Worm (Caenorhabditis elegans) whole organism, L4 larva: ENCODE data around the gene F09B9.4.
A peak's percentile ranks its signal among the peaks of the same experiment; 100 is the strongest.

Experiments used
- D1046.2 ChIP-seq: fragments of 200-800 bp; sonication (Bioruptor generic); IDR thresholded peaks from 2 replicates; pipeline ENCODE4 v1.3.6; 2022; ENCODE audit warnings: missing genetic modification characterization, missing compliant biosample characterization
- F10B5.3 ChIP-seq: sonication (generic microtip); optimal IDR thresholded peaks from 2 replicates; lab custom pipeline; 2016; ENCODE audit warnings: mild to moderate bottlenecking, missing genetic modification characterization, missing compliant biosample characterization
- F44E2.7 ChIP-seq: fragments of 200-800 bp; sonication (Bioruptor generic); IDR thresholded peaks from 2 replicates; pipeline ENCODE4 v2.1.2; 2022; ENCODE audit warnings: missing genetic modification characterization, missing compliant biosample characterization
- F49E8.2 ChIP-seq: sonication (generic microtip); optimal IDR thresholded peaks from 2 replicates; lab custom pipeline; 2016; ENCODE audit warnings: missing compliant biosample characterization, mild to moderate bottlenecking, missing genetic modification characterization, borderline replicate concordance
- T26A8.4 ChIP-seq: fragments of 200-800 bp; sonication (Bioruptor generic); IDR thresholded peaks from 2 replicates; pipeline ENCODE4 v1.3.6; 2022; ENCODE audit warnings: missing genetic modification characterization, missing compliant biosample characterization
- Y5F2A.4 ChIP-seq: fragments of 200-800 bp; sonication (Bioruptor generic); optimal IDR thresholded peaks from 2 replicates; lab custom pipeline; 2018; ENCODE audit warnings: mild to moderate bottlenecking, missing genetic modification characterization, missing compliant biosample characterization
- ZK546.5 ChIP-seq, 2 experiments: sonication (generic microtip); optimal IDR thresholded peaks; 2 replicates each; lab custom pipeline; 2017; ENCODE audit warnings: missing biosample characterization in 2 of 2, missing genetic modification characterization in 2 of 2
- aha-1 ChIP-seq: fragments of 150-350 bp; peaks from one replicate; lab custom pipeline; 2014; ENCODE audit warnings: missing biosample characterization, missing genetic modification characterization
- arid-1 ChIP-seq: fragments of 200-800 bp; sonication (Bioruptor generic); conservative IDR thresholded peaks from 2 replicates; pipeline ENCODE4 v1.3.6; 2022; ENCODE audit warnings: missing genetic modification reagents, missing genetic modification characterization, missing compliant biosample characterization
- ceh-20 ChIP-seq: fragments of 200-800 bp; sonication (Bioruptor generic); IDR thresholded peaks from 2 replicates; pipeline ENCODE4 v1.3.6; 2022; ENCODE audit warnings: missing genetic modification reagents, missing genetic modification characterization, missing compliant biosample characterization
- ceh-28 ChIP-seq: fragments of 150-350 bp; optimal IDR thresholded peaks from 2 replicates; lab custom pipeline; 2014; ENCODE audit warnings: missing biosample characterization, missing genetic modification reagents, missing genetic modification characterization
- ceh-32 ChIP-seq: sonication (generic microtip); optimal IDR thresholded peaks from 2 replicates; lab custom pipeline; 2016; ENCODE audit warnings: mild to moderate bottlenecking, missing genetic modification characterization, missing compliant biosample characterization; ENCODE audit not compliant: poor library complexity
- ces-1 ChIP-seq: fragments of 150-350 bp; sonication (generic microtip); optimal IDR thresholded peaks from 4 replicates; lab custom pipeline; 2014; ENCODE audit warnings: missing biosample characterization, missing genetic modification reagents, missing genetic modification characterization
- ctbp-1 ChIP-seq: fragments of 200-800 bp; sonication (Bioruptor generic); IDR thresholded peaks from 2 replicates; pipeline ENCODE4 v1.3.6; 2022; ENCODE audit warnings: missing genetic modification reagents, missing genetic modification characterization, missing compliant biosample characterization
- daf-19 ChIP-seq: fragments of 200-800 bp; sonication (Bioruptor generic); conservative IDR thresholded peaks from 2 replicates; pipeline ENCODE4 v1.3.6; 2022; ENCODE audit warnings: missing genetic modification characterization, missing compliant biosample characterization
- dmd-8 ChIP-seq: fragments of 200-800 bp; sonication (Bioruptor generic); IDR thresholded peaks from 2 replicates; pipeline ENCODE4 v1.3.6; 2022; ENCODE audit warnings: missing genetic modification characterization, missing compliant biosample characterization
- egl-27 ChIP-seq: sonication (generic microtip); optimal IDR thresholded peaks from 3 replicates; lab custom pipeline; 2017; ENCODE audit warnings: missing biosample characterization, missing genetic modification reagents, missing genetic modification characterization
- egl-43 ChIP-seq: fragments of 200-800 bp; sonication (Bioruptor generic); IDR thresholded peaks from 2 replicates; pipeline ENCODE4 v1.3.6; 2022; ENCODE audit warnings: missing genetic modification reagents, missing genetic modification characterization, missing compliant biosample characterization
- fkh-10 ChIP-seq: fragments of 150-350 bp; optimal IDR thresholded peaks from 2 replicates; lab custom pipeline; 2014; ENCODE audit warnings: missing biosample characterization, missing genetic modification reagents, missing genetic modification characterization
- hif-1 ChIP-seq, 2 experiments: sonication (generic microtip); optimal IDR thresholded peaks; 2 replicates each; lab custom pipeline; 2016 to 2017; ENCODE audit warnings: missing compliant biosample characterization in 2 of 2, missing genetic modification characterization in 2 of 2, missing genetic modification reagents in 2 of 2, missing genotype in 2 of 2, mild to moderate bottlenecking in 1 of 2
- hmg-1.1 ChIP-seq: fragments of 200-800 bp; sonication (Bioruptor generic); IDR thresholded peaks from 2 replicates; pipeline ENCODE4 v1.3.6; 2022; ENCODE audit warnings: missing genetic modification reagents, missing genetic modification characterization, missing compliant biosample characterization
- jun-1 ChIP-seq: fragments of 150-350 bp; optimal IDR thresholded peaks from 2 replicates; lab custom pipeline; 2014; ENCODE audit warnings: missing biosample characterization, missing genetic modification reagents, missing genetic modification characterization
- lin-1 ChIP-seq: fragments of 200-800 bp; sonication (Bioruptor generic); IDR thresholded peaks from 2 replicates; pipeline ENCODE4 v1.3.6; 2022; ENCODE audit warnings: missing genetic modification reagents, missing genetic modification characterization, missing compliant biosample characterization
- lin-13 ChIP-seq: fragments of 150-350 bp; optimal IDR thresholded peaks from 2 replicates; lab custom pipeline; 2014; ENCODE audit warnings: missing biosample characterization, missing genetic modification reagents, missing genetic modification characterization
- lsy-2 ChIP-seq, 2 experiments: fragments of 150-350 bp in 1 of 2; sonication (generic microtip) in 1 of 2; optimal IDR thresholded peaks; 2 replicates each; lab custom pipeline; 2014 to 2017; ENCODE audit warnings: missing biosample characterization in 2 of 2, missing genetic modification characterization in 2 of 2
- madf-9 ChIP-seq: fragments of 200-800 bp; sonication (Bioruptor generic); conservative IDR thresholded peaks from 2 replicates; pipeline ENCODE4 v1.3.6; 2022; ENCODE audit warnings: missing genetic modification reagents, missing genetic modification characterization, missing compliant biosample characterization
- mdl-1 ChIP-seq, 2 experiments: fragments of 150-350 bp in 1 of 2; sonication (generic microtip) in 1 of 2; optimal IDR thresholded peaks; 2 replicates each; lab custom pipeline; 2014 to 2017; ENCODE audit warnings: missing biosample characterization in 2 of 2, missing genetic modification characterization in 2 of 2
- mep-1 ChIP-seq: fragments of 150-350 bp; sonication (generic microtip); optimal IDR thresholded peaks from 3 replicates; lab custom pipeline; 2014; ENCODE audit warnings: missing biosample characterization, missing genetic modification characterization
- mes-2 ChIP-seq: sonication (generic microtip); optimal IDR thresholded peaks from 2 replicates; lab custom pipeline; 2016; ENCODE audit warnings: missing genotype, mild to moderate bottlenecking, missing genetic modification characterization, missing compliant biosample characterization; ENCODE audit not compliant: poor library complexity, severe bottlenecking
- nhr-41 ChIP-seq: fragments of 200-800 bp; sonication (Bioruptor generic); IDR thresholded peaks from 2 replicates; pipeline ENCODE4 v1.3.6; 2022; ENCODE audit warnings: missing genetic modification reagents, missing genetic modification characterization, missing compliant biosample characterization
- nhr-42 ChIP-seq: fragments of 200-800 bp; sonication (Bioruptor generic); IDR thresholded peaks from 2 replicates; pipeline ENCODE4 v1.3.6; 2022; ENCODE audit warnings: missing genetic modification characterization, missing compliant biosample characterization
- pha-4 ChIP-seq, 2 experiments: fragments of 150-350 bp in 1 of 2; fragments of 200-800 bp in 1 of 2; sonication (Bioruptor generic) in 1 of 2; IDR thresholded peaks in 1 of 2; optimal IDR thresholded peaks in 1 of 2; 2 replicates each; pipeline versions ENCODE4 v1.3.6 to Lab custom; 2014 to 2022; ENCODE audit warnings: missing genetic modification characterization in 2 of 2, missing genetic modification reagents in 2 of 2, missing biosample characterization in 1 of 2, missing compliant biosample characterization in 1 of 2
- php-3 ChIP-seq: fragments of 200-800 bp; sonication (Bioruptor generic); IDR thresholded peaks from 2 replicates; pipeline ENCODE4 v1.3.6; 2022; ENCODE audit warnings: missing genetic modification reagents, missing genetic modification characterization, missing compliant biosample characterization
- saeg-2 ChIP-seq: fragments of 200-800 bp; sonication (Bioruptor generic); IDR thresholded peaks from 2 replicates; pipeline ENCODE4 v1.3.6; 2022; ENCODE audit warnings: missing genetic modification reagents, missing genetic modification characterization, missing compliant biosample characterization
- spr-1 ChIP-seq: sonication (generic microtip); optimal IDR thresholded peaks from 2 replicates; lab custom pipeline; 2016; ENCODE audit warnings: mild to moderate bottlenecking, missing genetic modification characterization, missing compliant biosample characterization
- spr-3 ChIP-seq: fragments of 200-800 bp; sonication (Bioruptor generic); optimal IDR thresholded peaks from 2 replicates; lab custom pipeline; 2018; ENCODE audit warnings: mild to moderate bottlenecking, missing genetic modification characterization, missing compliant biosample characterization
- unc-62 ChIP-seq, 3 experiments: fragments of 150-350 bp in 1 of 3; sonication (generic microtip); optimal IDR thresholded peaks in 2 of 3; peaks in 1 of 3; 1 replicate in 1 of 3; 2 replicates in 2 of 3; lab custom pipeline; 2014 to 2017; ENCODE audit warnings: missing biosample characterization in 3 of 3, missing genetic modification characterization in 3 of 3, missing genetic modification reagents in 3 of 3, missing genotype in 1 of 3
- vab-7 ChIP-seq: fragments of 200-800 bp; sonication (Bioruptor generic); IDR thresholded peaks from 2 replicates; pipeline ENCODE4 v1.3.6; 2022; ENCODE audit warnings: missing genetic modification reagents, missing genetic modification characterization, missing compliant biosample characterization

F09B9.4 gene

ce11 chrX:10148235-10148872 is 12.1 kb upstream of the F09B9.4 start (continued):
- TF ChIP-seq aha-1 (tag; lab: Kevin White, UChicago) (peak; percentile 96), lsy-2 (tag; optimal IDR thresholded peaks at IDR 0.05; lab: Kevin White, UChicago) (peak in 1 of 2 experiments; percentile 39), spr-1 (tag; lab: Kevin White, UChicago) (peak; percentile 13), vab-7 (peak; percentile 62; the same call in 1 of the 2 replicates), ctbp-1 (GFP tag; lab: Robert Waterston, UW) (peak; percentile 47; the same call in 1 of the 2 replicates), mep-1 (peak; percentile 50), egl-43 (GFP tag; lab: Robert Waterston, UW) (peak; percentile 68; the same call in 1 of the 2 replicates), egl-27 (tag; lab: Kevin White, UChicago) (no peak), dmd-8 (peak; percentile 59; the same call in 1 of the 2 replicates)

DNA sequence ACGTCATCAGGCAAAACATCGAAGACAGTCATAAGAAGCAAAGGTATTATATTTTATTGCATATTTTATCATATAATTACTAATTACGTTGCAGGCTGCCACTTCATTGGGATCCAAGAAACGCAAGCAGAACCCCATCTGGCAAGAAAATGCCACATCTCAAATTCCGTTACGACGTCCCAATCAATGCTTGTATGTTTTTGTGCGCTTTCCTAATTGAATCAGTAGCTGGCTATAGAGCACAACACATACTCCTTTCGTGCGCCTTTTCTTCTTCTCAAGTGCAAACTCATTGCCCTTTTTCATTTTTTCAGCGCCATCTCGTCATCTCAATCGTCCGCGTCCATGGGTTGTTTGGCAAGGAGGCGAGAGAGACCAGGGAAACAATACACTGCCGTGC is 9.5 kb upstream of the F09B9.4 start:
- TF ChIP-seq lsy-2 (tag; optimal IDR thresholded peaks at IDR 0.05; lab: Kevin White, UChicago), result no peak
- TF ChIP-seq ces-1 (GFP tag; lab: Kevin White, UChicago), result peak; percentile 84

DNA sequence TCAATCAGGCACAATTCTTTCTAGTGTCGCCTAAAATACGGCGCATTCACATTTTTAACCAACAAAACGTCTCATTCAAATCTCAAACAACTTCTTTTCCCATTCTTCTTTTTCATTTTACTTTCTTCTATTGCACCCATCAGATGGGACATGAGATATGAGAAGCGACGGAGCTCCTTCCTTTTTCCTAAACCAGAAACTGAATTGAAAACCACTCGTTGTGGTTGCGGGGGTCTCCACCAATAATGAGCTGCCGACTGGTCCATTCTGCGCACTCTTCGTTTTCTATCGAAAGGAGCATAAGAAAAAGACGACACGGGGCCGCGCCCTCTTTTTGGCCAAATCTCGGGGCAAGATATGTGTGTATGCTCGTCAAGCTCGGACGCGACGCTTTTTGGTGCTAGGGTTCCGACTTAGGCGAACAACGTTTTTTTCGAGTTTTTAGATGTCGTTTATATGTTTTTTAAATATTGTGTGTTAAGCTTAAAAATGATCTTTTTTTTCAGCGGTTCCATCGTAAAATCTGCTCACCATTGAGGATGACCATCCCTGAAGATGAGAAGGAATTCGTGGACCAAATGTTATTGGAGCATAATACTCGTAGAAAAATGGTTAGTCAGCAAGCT is 6.0 kb upstream of the F09B9.4 start, which contains the start of gene F09B9.5:
TSS of gene F09B9.5 (plus strand) at position 501 of the 626 bp plus-strand sequence.
- TF ChIP-seq D1046.2 (GFP tag; lab: Robert Waterston, UW) (no peak), lin-1 (GFP tag; lab: Robert Waterston, UW) (no peak), hif-1 (tag; optimal IDR thresholded peaks at IDR 0.05; lab: Kevin White, UChicago) (no peak), spr-1 (tag; lab: Kevin White, UChicago) (no peak), unc-62 (GFP tag; optimal IDR thresholded peaks at IDR 0.05 in 1 of 2; lab: Kevin White, UChicago) (peak in 1 of 2 experiments; percentile 96), unc-62 (tag; optimal IDR thresholded peaks at IDR 0.05; lab: Kevin White, UChicago) (no peak), mdl-1 (tag; optimal IDR thresholded peaks at IDR 0.05; lab: Kevin White, UChicago) (no peak), madf-9 (GFP tag; lab: Robert Waterston, UW) (no peak), daf-19 (GFP tag; lab: Robert Waterston, UW) (no peak), jun-1 (tag; lab: Kevin White, UChicago) (no peak), php-3 (GFP tag; lab: Robert Waterston, UW) (no peak), ceh-28 (tag; lab: Kevin White, UChicago) (no peak), nhr-42 (no peak), ces-1 (GFP tag; lab: Kevin White, UChicago) (no peak), aha-1 (tag; lab: Kevin White, UChicago) (peak; percentile 98), fkh-10 (GFP tag; lab: Kevin White, UChicago) (peak; percentile 5), ceh-32 (no peak), spr-3 (no peak), hmg-1.1 (GFP tag; lab: Robert Waterston, UW) (peak; percentile 22; the same call in 1 of the 2 replicates), nhr-41 (no peak), saeg-2 (no peak)

- TF ChIP-seq lsy-2 (tag; optimal IDR thresholded peaks at IDR 0.05; lab: Kevin White, UChicago) (no peak), mdl-1 (tag; optimal IDR thresholded peaks at IDR 0.05; lab: Kevin White, UChicago) (no peak), ces-1 (GFP tag; lab: Kevin White, UChicago) (peak; percentile 57), fkh-10 (GFP tag; lab: Kevin White, UChicago) (peak; percentile 46)
Measured at ce11 chrX:10155127-10155526, 5.3 kb upstream of the F09B9.4 start.

DNA sequence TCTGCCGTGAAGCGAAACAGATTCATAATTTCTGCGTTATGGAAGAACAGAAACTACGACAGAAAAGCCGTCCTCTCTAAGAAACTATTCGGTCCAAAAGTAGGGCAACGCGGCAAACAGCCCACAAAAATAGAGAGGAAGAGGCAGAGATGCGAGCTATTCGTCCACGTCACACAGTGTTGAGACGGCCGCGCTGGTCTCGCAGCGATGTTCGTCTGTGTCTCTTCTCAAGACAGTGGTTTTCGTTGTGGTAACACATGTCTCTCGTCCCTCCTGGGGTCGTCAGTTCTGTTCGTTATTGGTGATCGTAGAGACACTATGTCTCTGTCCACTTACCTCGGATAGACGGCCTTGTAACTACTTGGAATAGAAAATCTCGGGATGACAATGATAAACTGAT is 1.7 kb upstream of the F09B9.4 start, which contains the start of gene erd-2.1:
TSS of gene erd-2.1 (minus strand) at position 114 of the 400 bp plus-strand sequence.
- no peak for TF ChIP-seq Y5F2A.4 (GFP tag; lab: Kevin White, UChicago)
- peak; percentile 83 for TF ChIP-seq mes-2 (tag; lab: Kevin White, UChicago)
- TF ChIP-seq mep-1, result peak; percentile 77
- no peak for TF ChIP-seq F49E8.2 (tag; lab: Kevin White, UChicago)
- no peak; the same call in 1 of the 2 replicates for TF ChIP-seq arid-1 (GFP tag; lab: Robert Waterston, UW)
- TF ChIP-seq F44E2.7 (GFP tag; lab: Robert Waterston, UW), result no peak
- no peak for TF ChIP-seq fkh-10 (GFP tag; lab: Kevin White, UChicago)
- TF ChIP-seq F10B5.3, result no peak
- peak; percentile 48; the same call in 1 of the 2 replicates for TF ChIP-seq T26A8.4 (GFP tag; lab: Robert Waterston, UW)
- no peak for TF ChIP-seq pha-4 (GFP tag; IDR thresholded peaks at IDR 0.05; lab: Robert Waterston, UW)
- no peak for TF ChIP-seq pha-4 (tag; optimal IDR thresholded peaks at IDR 0.05; lab: Kevin White, UChicago)
- peak; percentile 46; the same call in 1 of the 2 replicates for TF ChIP-seq php-3 (GFP tag; lab: Robert Waterston, UW)
- TF ChIP-seq ZK546.5 (tag; optimal IDR thresholded peaks at IDR 0.05; lab: Kevin White, UChicago), result no peak
- 0 out of 2 replicates have a peak, but pooled peaks have one; percentile 34 for TF ChIP-seq ceh-20 (GFP tag; lab: Robert Waterston, UW)
- TF ChIP-seq mdl-1 (tag; optimal IDR thresholded peaks at IDR 0.05; lab: Kevin White, UChicago), result peak in 1 of 2 experiments; percentile 70
- TF ChIP-seq lin-13 (GFP tag; lab: Kevin White, UChicago), result peak; percentile 55
